Worm (Caenorhabditis elegans): ENCODE measurements around the gene F53C3.11.

F53C3.11 gene

DNA sequence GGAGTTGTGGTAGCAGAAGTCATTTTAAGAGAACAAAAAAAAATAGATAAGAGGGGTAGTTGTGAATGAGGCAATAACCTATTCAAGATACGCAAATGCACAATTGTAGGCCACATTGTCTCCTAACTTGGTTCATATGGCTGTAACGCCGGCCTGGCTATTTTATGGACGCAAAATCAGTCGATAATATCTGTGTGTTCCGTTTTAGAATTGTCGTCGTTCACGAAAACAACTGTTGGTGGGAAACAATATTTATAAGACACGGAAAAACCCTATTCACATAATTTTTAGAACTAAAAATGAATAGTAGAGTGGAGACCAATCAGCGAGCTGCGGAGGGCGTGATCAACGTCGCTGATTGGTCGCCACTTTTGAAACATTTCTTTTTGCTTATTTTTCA, 28.6 kb downstream of the F53C3.11 start, which contains the start of gene sdz-7:
TSS of gene sdz-7 (minus strand) at position 101 of the 400 bp plus-strand sequence.
- no peak for TF ChIP-seq nhr-42 (GFP tag; IDR thresholded peaks at IDR 0.05)
- no peak for TF ChIP-seq daf-12 (tag; optimal IDR thresholded peaks at IDR 0.05)

DNA sequence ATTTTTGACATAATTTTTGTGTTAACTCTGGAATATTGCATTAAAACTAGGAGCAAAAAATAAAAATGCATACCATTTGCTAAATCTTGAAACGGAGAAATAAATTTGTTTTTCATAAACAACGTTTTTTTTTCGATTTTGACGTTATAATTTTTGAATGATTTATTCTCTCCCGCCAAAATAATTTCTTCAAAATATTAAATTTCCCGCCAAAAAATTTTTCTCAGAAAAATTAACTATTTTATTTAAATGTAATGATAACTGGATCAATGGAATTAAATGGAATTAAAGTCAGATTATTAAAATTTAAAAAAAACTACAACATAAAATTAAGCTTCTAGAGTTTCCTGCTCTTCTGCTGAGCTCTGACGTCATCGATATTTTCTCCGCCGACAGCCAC, 29.4 kb downstream of the F53C3.11 start, which contains the start of gene nep-3:
TSS of gene nep-3 (minus strand) at position 101 of the 400 bp plus-strand sequence.
- TF ChIP-seq R02D3.7 (tag; optimal IDR thresholded peaks at IDR 0.05) (no peak), lin-39 (tag; optimal IDR thresholded peaks at IDR 0.05) (no peak), Y105C5A.15 (GFP tag; IDR thresholded peaks at IDR 0.05) (no peak), fkh-10 (GFP tag; optimal IDR thresholded peaks at IDR 0.05) (no peak), zip-11 (GFP tag; IDR thresholded peaks at IDR 0.05) (no peak), fos-1 (tag; optimal IDR thresholded peaks at IDR 0.05) (no peak), skn-1 (tag; optimal IDR thresholded peaks at IDR 0.05) (no peak), nhr-41 (GFP tag; IDR thresholded peaks at IDR 0.05) (no peak), F10B5.3 (tag; optimal IDR thresholded peaks at IDR 0.05) (no peak), T26A8.4 (GFP tag; IDR thresholded peaks at IDR 0.05) (no peak), egl-27 (tag; optimal IDR thresholded peaks at IDR 0.05) (no peak), nhr-102 (tag; optimal IDR thresholded peaks at IDR 0.05) (no peak)

DNA sequence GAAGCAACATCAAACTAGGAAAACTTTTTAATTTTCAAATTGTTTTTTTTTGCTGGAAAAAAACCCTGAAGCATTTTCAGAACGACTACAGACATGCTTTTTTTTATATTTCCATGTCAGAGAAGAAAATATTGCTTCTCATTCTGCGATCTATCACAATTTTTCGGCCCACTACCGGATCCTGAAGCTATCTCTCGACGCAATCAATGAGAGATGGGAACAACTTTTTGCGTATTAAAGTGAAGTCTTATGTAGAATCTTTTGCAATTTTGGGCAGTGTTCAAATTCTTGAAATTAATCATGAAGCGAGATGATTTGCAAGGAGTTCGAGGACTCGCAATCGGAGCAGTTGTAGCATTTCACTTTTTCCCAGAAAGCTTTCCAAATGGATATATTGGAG, 36.9 kb downstream of the F53C3.11 start, which contains the start of gene oac-10:
TSS of gene oac-10 (plus strand) at position 301 of the 400 bp plus-strand sequence.
- TF ChIP-seq Y5F2A.4 (GFP tag; optimal IDR thresholded peaks at IDR 0.05) (no peak), dmd-6 (GFP tag; IDR thresholded peaks at IDR 0.05) (no peak), lin-39 (tag; optimal IDR thresholded peaks at IDR 0.05) (no peak), dmd-8 (GFP tag; IDR thresholded peaks at IDR 0.05) (no peak), spr-1 (tag; optimal IDR thresholded peaks at IDR 0.05) (no peak), nhr-77 (tag; optimal IDR thresholded peaks at IDR 0.05) (no peak), unc-62 (GFP tag; optimal IDR thresholded peaks at IDR 0.05 in 1 of 2) (no peak), unc-62 (tag; optimal IDR thresholded peaks at IDR 0.05) (no peak), nhr-102 (tag; optimal IDR thresholded peaks at IDR 0.05) (no peak), mxl-2 (GFP tag; conservative IDR thresholded peaks at IDR 0.05) (no peak), mes-2 (tag; optimal IDR thresholded peaks at IDR 0.05; ENCODE audit: poor library complexity, severe bottlenecking) (no peak), vab-7 (GFP tag; IDR thresholded peaks at IDR 0.05) (no peak), arid-1 (GFP tag; conservative IDR thresholded peaks at IDR 0.05) (no peak), unc-39 (tag; optimal IDR thresholded peaks at IDR 0.05) (no peak), T20F7.1 (GFP tag; optimal IDR thresholded peaks at IDR 0.05) (no peak), daf-12 (tag; optimal IDR thresholded peaks at IDR 0.05) (no peak), cey-2 (tag; optimal IDR thresholded peaks at IDR 0.05; ENCODE audit: borderline replicate concordance, insufficient read depth) (no peak)

DNA sequence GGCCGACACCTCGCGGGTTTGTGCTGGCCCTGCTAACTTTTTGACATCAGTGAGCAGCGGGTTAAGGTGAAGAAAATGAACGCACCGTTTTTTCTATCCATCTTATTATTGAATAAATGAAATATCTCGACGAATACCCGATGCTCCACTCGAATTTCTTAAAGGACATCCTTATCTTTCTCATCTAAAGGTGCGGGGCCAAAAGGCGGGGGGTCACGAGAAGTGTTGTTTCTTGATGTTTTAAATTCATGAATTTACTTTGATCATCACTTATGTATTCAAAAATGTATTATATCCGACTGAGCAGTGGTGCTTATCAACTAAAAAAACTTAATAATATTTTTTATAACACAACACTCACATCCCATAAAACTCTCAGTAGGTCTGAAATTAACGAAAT, 41.9 kb downstream of the F53C3.11 start, which contains the start of gene nhr-261:
TSS of gene nhr-261 (minus strand) at position 101 of the 400 bp plus-strand sequence.
- TF ChIP-seq hmg-1.1 (GFP tag; IDR thresholded peaks at IDR 0.05) (no peak), hlh-30 (tag; optimal IDR thresholded peaks at IDR 0.05; ENCODE audit: insufficient read depth) (no peak), php-3 (GFP tag; IDR thresholded peaks at IDR 0.05) (no peak), Y48G9A.11 (GFP tag; IDR thresholded peaks at IDR 0.05) (no peak), ZK337.2 (GFP tag; IDR thresholded peaks at IDR 0.05) (no peak), nhr-6 (tag; optimal IDR thresholded peaks at IDR 0.05) (no peak), F10B5.3 (tag; optimal IDR thresholded peaks at IDR 0.05) (no peak), nhr-11 (tag; optimal IDR thresholded peaks at IDR 0.05) (no peak), zfp-2 (tag; optimal IDR thresholded peaks at IDR 0.05) (no peak), unc-62 (GFP tag; optimal IDR thresholded peaks at IDR 0.05 in 1 of 2) (no peak), unc-62 (tag; optimal IDR thresholded peaks at IDR 0.05) (no peak)

Measured in whole organism, L4 larva.